Fruit fly (Drosophila melanogaster): ENCODE results near the gene Vha26.

The Vha26 gene

DNA sequence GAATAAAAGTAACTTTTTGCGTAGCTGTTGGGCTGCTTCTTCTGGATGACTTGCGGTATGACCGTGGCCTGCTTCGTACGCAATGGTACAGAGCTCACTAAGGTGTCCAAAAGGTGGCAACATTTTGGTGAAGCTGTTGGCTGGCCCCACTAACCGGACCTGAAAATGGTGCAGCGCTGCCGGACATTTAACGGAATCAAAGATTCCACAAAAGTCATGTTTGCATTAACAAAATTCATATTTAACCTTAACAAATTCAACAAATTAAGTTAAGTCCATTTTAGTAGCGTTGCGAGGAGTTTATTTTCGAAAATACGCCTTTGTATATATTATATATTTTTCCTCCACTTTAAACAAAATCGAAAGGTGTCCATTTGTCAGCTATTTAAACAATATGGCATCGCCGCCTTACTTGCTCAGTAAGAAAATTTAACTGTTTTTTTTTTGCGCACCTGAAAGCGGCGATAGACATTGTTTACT, 9.5 kb downstream of the Vha26 start, which contains the start of the genes kra and SecS (continued):
- TF ChIP-seq gt (GFP tag; IDR thresholded peaks at IDR 0.05) = no peak
- TF ChIP-seq Rx (GFP tag; IDR thresholded peaks at IDR 0.05) = no peak
- TF ChIP-seq ATbp (GFP tag; optimal IDR thresholded peaks at IDR 0.05) = peak; percentile 2
- TF ChIP-seq grn (GFP tag; optimal IDR thresholded peaks at IDR 0.05) = no peak
- no peak for TF ChIP-seq CG31365 (tag; optimal IDR thresholded peaks at IDR 0.05)
- no peak for TF ChIP-seq Optix (GFP tag; IDR thresholded peaks at IDR 0.05)
- TF ChIP-seq CG6765 (GFP tag; optimal IDR thresholded peaks at IDR 0.05) = peak; percentile 41
- no peak for TF ChIP-seq vvl (GFP tag; IDR thresholded peaks at IDR 0.05)
- no peak for TF ChIP-seq Rfx (GFP tag; IDR thresholded peaks at IDR 0.05)
- no peak for TF ChIP-seq lov (optimal IDR thresholded peaks at IDR 0.05)
- no peak for TF ChIP-seq lov (GFP tag; IDR thresholded peaks at IDR 0.05)
- TF ChIP-seq ERR (GFP tag; optimal IDR thresholded peaks at IDR 0.05) = no peak
- peak; percentile 75 for TF ChIP-seq CG12104 (GFP tag; optimal IDR thresholded peaks at IDR 0.05)
- no peak for TF ChIP-seq da (GFP tag; optimal IDR thresholded peaks at IDR 0.05)
- TF ChIP-seq CG30403 (GFP tag; optimal IDR thresholded peaks at IDR 0.05) = peak; percentile 80
- TF ChIP-seq Gug (GFP tag; IDR thresholded peaks at IDR 0.05) = peak; percentile 25; the same call in 1 of the 4 replicates
- no peak for TF ChIP-seq cwo (GFP tag; optimal IDR thresholded peaks at IDR 0.05)
- no peak for TF ChIP-seq Spps (tag; optimal IDR thresholded peaks at IDR 0.05)
- no peak for TF ChIP-seq CG4404 (GFP tag; IDR thresholded peaks at IDR 0.05)
- TF ChIP-seq mam (GFP tag; optimal IDR thresholded peaks at IDR 0.05) = peak; percentile 68
- TF ChIP-seq Myb (GFP tag; optimal IDR thresholded peaks at IDR 0.05) = peak; percentile 80
- TF ChIP-seq CG1602 (GFP tag; optimal IDR thresholded peaks at IDR 0.05) = peak; percentile 53
- no peak for TF ChIP-seq gcm (GFP tag; optimal IDR thresholded peaks at IDR 0.05)
- peak; percentile 95 for TF ChIP-seq gfzf (GFP tag; optimal IDR thresholded peaks at IDR 0.05)
- no peak for TF ChIP-seq p53 (GFP tag; optimal IDR thresholded peaks at IDR 0.05)
- no peak for TF ChIP-seq al (GFP tag; IDR thresholded peaks at IDR 0.05)
- peak; percentile 67 for TF ChIP-seq chn (GFP tag; optimal IDR thresholded peaks at IDR 0.05)
- peak; percentile 23 for TF ChIP-seq CG16815 (GFP tag; optimal IDR thresholded peaks at IDR 0.05)
- TF ChIP-seq Lpt (GFP tag; optimal IDR thresholded peaks at IDR 0.05) = no peak
- TF ChIP-seq tio (GFP tag; optimal IDR thresholded peaks at IDR 0.05) = no peak
- TF ChIP-seq Atf-2 (GFP tag; optimal IDR thresholded peaks at IDR 0.05) = peak; percentile 7
- TF ChIP-seq emc (GFP tag; optimal IDR thresholded peaks at IDR 0.05) = no peak
- TF ChIP-seq CG9817 (tag; optimal IDR thresholded peaks at IDR 0.05) = peak; percentile 75
- no peak for TF ChIP-seq CG6854 (GFP tag; optimal IDR thresholded peaks at IDR 0.05)
- no peak for TF ChIP-seq row (GFP tag; IDR thresholded peaks at IDR 0.05)

dm6 chr3R:5606477-5606876, 14.9 kb downstream of the Vha26 start, which contains the start of gene asl:
TSS of gene asl (minus strand) at chr3R:5606543.
- TF ChIP-seq CG42726 (GFP tag; IDR thresholded peaks at IDR 0.05; ENCODE audit: partially characterized antibody) = no peak
- TF ChIP-seq CG12942 (GFP tag; optimal IDR thresholded peaks at IDR 0.05) = peak; percentile 4
- peak; percentile 76 for TF ChIP-seq CG32532 (GFP tag; IDR thresholded peaks at IDR 0.05)
- peak; percentile 59 for TF ChIP-seq CG10543 (GFP tag; optimal IDR thresholded peaks at IDR 0.05)
- peak; percentile 57 for TF ChIP-seq CG17328 (GFP tag; IDR thresholded peaks at IDR 0.05)
- no peak for TF ChIP-seq Lim3 (GFP tag; IDR thresholded peaks at IDR 0.05)
- TF ChIP-seq CG15696 (tag; optimal IDR thresholded peaks at IDR 0.05) = peak; percentile 71
- no peak for TF ChIP-seq jing (GFP tag; optimal IDR thresholded peaks at IDR 0.05)
- no peak for TF ChIP-seq Hey (tag; optimal IDR thresholded peaks at IDR 0.05)
- peak; percentile 19 for TF ChIP-seq CG6683 (GFP tag; optimal IDR thresholded peaks at IDR 0.05)
- no peak for TF ChIP-seq ato (GFP tag; IDR thresholded peaks at IDR 0.05; ENCODE audit: partially characterized antibody)
- peak; percentile 71 for TF ChIP-seq NfI (GFP tag; optimal IDR thresholded peaks at IDR 0.05)
- no peak for TF ChIP-seq Vsx1 (GFP tag; optimal IDR thresholded peaks at IDR 0.05)
- TF ChIP-seq pita (GFP tag; optimal IDR thresholded peaks at IDR 0.05) = no peak
- TF ChIP-seq CG30403 (GFP tag; optimal IDR thresholded peaks at IDR 0.05) = peak; percentile 69
- TF ChIP-seq CG17359 (tag; optimal IDR thresholded peaks at IDR 0.05) = peak; percentile 70
- TF ChIP-seq ken (GFP tag; IDR thresholded peaks at IDR 0.05) = peak; percentile 65; the same call in 1 of the 3 replicates
- TF ChIP-seq CG11247 (GFP tag; IDR thresholded peaks at IDR 0.05) = peak; percentile 51; the same call in 1 of the 2 replicates
- no peak for TF ChIP-seq CG17612 (GFP tag; IDR thresholded peaks at IDR 0.05)
- TF ChIP-seq ara (GFP tag; IDR thresholded peaks at IDR 0.05) = no peak

All from whole organism, embryonic.